Worm (Caenorhabditis elegans) whole organism, young adult: Measurements from ENCODE around the gene ced-7.

Experiments
- B0019.2 ChIP-seq: fragments of 200-800 bp; sonication (Bioruptor generic); conservative IDR thresholded peaks from 2 replicates; pipeline ENCODE4 v1.3.6; 2022; ENCODE audit warnings: missing genetic modification reagents, missing genetic modification characterization, missing compliant biosample characterization
- B0261.1 ChIP-seq: sonication (generic microtip); optimal IDR thresholded peaks from 2 replicates; lab custom pipeline; 2016; ENCODE audit warnings: mild to moderate bottlenecking, missing genetic modification characterization, moderate library complexity, missing compliant biosample characterization
- C06A6.2 ChIP-seq: fragments of 200-800 bp; sonication (Bioruptor generic); conservative IDR thresholded peaks from 2 replicates; pipeline ENCODE4 v1.3.6; 2022; ENCODE audit warnings: missing genetic modification characterization, missing compliant biosample characterization
- C17E4.6 ChIP-seq: fragments of 200-800 bp; sonication (Bioruptor generic); IDR thresholded peaks from 2 replicates; pipeline ENCODE4 v1.3.6; 2022; ENCODE audit warnings: missing genetic modification reagents, missing genetic modification characterization, missing compliant biosample characterization
- F33H1.4 ChIP-seq: fragments of 200-800 bp; sonication (Bioruptor generic); IDR thresholded peaks from 2 replicates; pipeline ENCODE4 v1.3.6; 2022; ENCODE audit warnings: missing genetic modification reagents, missing genetic modification characterization, missing compliant biosample characterization
- F39B2.1 ChIP-seq: fragments of 200-800 bp; sonication (Bioruptor generic); IDR thresholded peaks from 2 replicates; pipeline ENCODE4 v1.3.6; 2022; ENCODE audit warnings: missing genetic modification reagents, missing genetic modification characterization, missing compliant biosample characterization
- Y53G8AR.9 ChIP-seq: fragments of 200-800 bp; sonication (Bioruptor generic); conservative IDR thresholded peaks from 2 replicates; pipeline ENCODE4 v1.3.6; 2022; ENCODE audit warnings: missing genetic modification reagents, missing genetic modification characterization, missing compliant biosample characterization
- Y56A3A.18 ChIP-seq: fragments of 200-800 bp; sonication (Bioruptor generic); IDR thresholded peaks from 2 replicates; pipeline ENCODE4 v1.3.6; 2022; ENCODE audit warnings: missing genetic modification reagents, missing genetic modification characterization, missing compliant biosample characterization
- Y95B8A.8 ChIP-seq: fragments of 200-800 bp; sonication (Bioruptor generic); IDR thresholded peaks from 2 replicates; pipeline ENCODE4 v1.3.6; 2022; ENCODE audit warnings: missing genetic modification reagents, missing genetic modification characterization, missing compliant biosample characterization
- ama-1 ChIP-seq, 3 experiments: fragments of 150-350 bp in 1 of 3; sonication (generic microtip) in 2 of 3; optimal IDR thresholded peaks; 2 replicates each; lab custom pipeline; 2014 to 2018; ENCODE audit warnings: missing biosample characterization in 2 of 3, missing genetic modification characterization in 2 of 3, missing genetic modification reagents in 2 of 3
- atf-7 ChIP-seq: sonication (generic microtip); optimal IDR thresholded peaks from 2 replicates; lab custom pipeline; 2017; ENCODE audit warnings: mild to moderate bottlenecking, missing genetic modification characterization, missing compliant biosample characterization
- athp-1 ChIP-seq: sonication (generic microtip); optimal IDR thresholded peaks from 2 replicates; lab custom pipeline; 2017; ENCODE audit warnings: mild to moderate bottlenecking, missing genetic modification characterization, missing compliant biosample characterization
- attf-5 ChIP-seq: fragments of 200-800 bp; sonication (Bioruptor generic); optimal IDR thresholded peaks from 2 replicates; lab custom pipeline; 2018; ENCODE audit warnings: mild to moderate bottlenecking, missing genetic modification characterization, missing compliant biosample characterization
- attf-6 ChIP-seq: fragments of 200-800 bp; sonication (Bioruptor generic); IDR thresholded peaks from 2 replicates; pipeline ENCODE4 v1.3.6; 2022; ENCODE audit warnings: missing genetic modification reagents, missing genetic modification characterization, missing compliant biosample characterization
- ceh-27 ChIP-seq: fragments of 200-800 bp; sonication (Bioruptor generic); optimal IDR thresholded peaks from 2 replicates; lab custom pipeline; 2018; ENCODE audit warnings: mild to moderate bottlenecking, missing genetic modification characterization, moderate library complexity, missing compliant biosample characterization
- ceh-40 ChIP-seq: fragments of 200-800 bp; sonication (Bioruptor generic); IDR thresholded peaks from 2 replicates; pipeline ENCODE4 v1.3.6; 2022; ENCODE audit warnings: missing genetic modification characterization, missing compliant biosample characterization
- ceh-79 ChIP-seq: sonication (generic microtip); optimal IDR thresholded peaks from 2 replicates; lab custom pipeline; 2017; ENCODE audit warnings: mild to moderate bottlenecking, missing genetic modification characterization, missing compliant biosample characterization
- efl-1 ChIP-seq: fragments of 150-350 bp; optimal IDR thresholded peaks from 2 replicates; lab custom pipeline; 2014; ENCODE audit warnings: missing biosample characterization, missing genetic modification reagents, missing genetic modification characterization
- egl-18 ChIP-seq: fragments of 200-800 bp; sonication (Bioruptor generic); IDR thresholded peaks from 2 replicates; pipeline ENCODE4 v1.3.6; 2022; ENCODE audit warnings: missing genetic modification reagents, missing genetic modification characterization, missing compliant biosample characterization
- ekl-4 ChIP-seq: fragments of 200-800 bp; sonication (Bioruptor generic); IDR thresholded peaks from 2 replicates; pipeline ENCODE4 v1.3.6; 2022; ENCODE audit warnings: missing genetic modification reagents, missing genetic modification characterization, missing compliant biosample characterization
- ets-4 ChIP-seq: fragments of 200-800 bp; sonication (Bioruptor generic); optimal IDR thresholded peaks from 2 replicates; lab custom pipeline; 2018; ENCODE audit warnings: mild to moderate bottlenecking, missing genetic modification characterization, missing compliant biosample characterization
- him-1 ChIP-seq: sonication (generic microtip); optimal IDR thresholded peaks from 2 replicates; lab custom pipeline; 2016; ENCODE audit warnings: missing genotype, missing genetic modification reagents, missing genetic modification characterization, missing compliant biosample characterization
- hlh-12 ChIP-seq: sonication (generic microtip); optimal IDR thresholded peaks from 2 replicates; lab custom pipeline; 2016; ENCODE audit warnings: missing genetic modification characterization, missing compliant biosample characterization
- hmg-1.2 ChIP-seq: fragments of 200-800 bp; sonication (Bioruptor generic); IDR thresholded peaks from 2 replicates; pipeline ENCODE4 v1.3.6; 2022; ENCODE audit warnings: missing genetic modification reagents, missing genetic modification characterization, missing compliant biosample characterization
- hrde-1 ChIP-seq: sonication (generic microtip); optimal IDR thresholded peaks from 2 replicates; lab custom pipeline; 2016; ENCODE audit warnings: missing genetic modification characterization, mild to moderate bottlenecking, missing compliant biosample characterization, moderate library complexity, missing genotype, missing genetic modification reagents, borderline replicate concordance
- lag-1 ChIP-seq: fragments of 200-800 bp; sonication (Bioruptor generic); IDR thresholded peaks from 2 replicates; pipeline ENCODE4 v1.3.6; 2022; ENCODE audit warnings: missing genetic modification reagents, missing genetic modification characterization, missing compliant biosample characterization
- lin-35 ChIP-seq, 3 experiments: fragments of 150-350 bp in 2 of 3; sonication (generic microtip) in 1 of 3; optimal IDR thresholded peaks; 2 replicates each; lab custom pipeline; 2014 to 2018; ENCODE audit warnings: missing biosample characterization in 3 of 3, missing genetic modification characterization in 3 of 3, missing genetic modification reagents in 3 of 3
- lsy-27 ChIP-seq: sonication (generic microtip); optimal IDR thresholded peaks from 2 replicates; lab custom pipeline; 2017; ENCODE audit warnings: missing genetic modification characterization, mild to moderate bottlenecking, missing compliant biosample characterization, antibody characterized with exemption, missing genotype, borderline replicate concordance; ENCODE audit not compliant: insufficient read depth
- madf-3 ChIP-seq: fragments of 200-800 bp; sonication (Bioruptor generic); IDR thresholded peaks from 2 replicates; pipeline ENCODE4 v1.3.6; 2022; ENCODE audit warnings: missing genetic modification reagents, missing genetic modification characterization, missing compliant biosample characterization
- madf-6 ChIP-seq: fragments of 200-800 bp; sonication (Bioruptor generic); IDR thresholded peaks from 2 replicates; pipeline ENCODE4 v1.3.6; 2022; ENCODE audit warnings: missing genetic modification reagents, missing genetic modification characterization, missing compliant biosample characterization
- madf-8 ChIP-seq: fragments of 200-800 bp; sonication (Bioruptor generic); conservative IDR thresholded peaks from 2 replicates; pipeline ENCODE4 v1.3.6; 2022; ENCODE audit warnings: missing genetic modification reagents, missing genetic modification characterization, missing compliant biosample characterization
- mel-28 ChIP-seq: sonication (generic microtip); optimal IDR thresholded peaks from 2 replicates; lab custom pipeline; 2016; ENCODE audit warnings: borderline replicate concordance, mild to moderate bottlenecking, missing genetic modification characterization, missing compliant biosample characterization
- nfyb-1 ChIP-seq: fragments of 200-800 bp; sonication (Bioruptor generic); IDR thresholded peaks from 2 replicates; pipeline ENCODE4 v1.3.6; 2022; ENCODE audit warnings: missing genetic modification reagents, missing genetic modification characterization, missing compliant biosample characterization
- nhr-179 ChIP-seq: sonication (generic microtip); optimal IDR thresholded peaks from 2 replicates; lab custom pipeline; 2016; ENCODE audit warnings: mild to moderate bottlenecking, missing genetic modification characterization, missing compliant biosample characterization
- nhr-90 ChIP-seq: sonication (generic microtip); optimal IDR thresholded peaks from 2 replicates; lab custom pipeline; 2016; ENCODE audit warnings: missing genotype, mild to moderate bottlenecking, missing genetic modification characterization, missing compliant biosample characterization
- pbrm-1 ChIP-seq: fragments of 200-800 bp; sonication (Bioruptor generic); IDR thresholded peaks from 2 replicates; pipeline ENCODE4 v1.3.6; 2022; ENCODE audit warnings: missing genetic modification reagents, missing genetic modification characterization, missing compliant biosample characterization
- pha-4 ChIP-seq: fragments of 150-350 bp; sonication (generic microtip); optimal IDR thresholded peaks from 2 replicates; lab custom pipeline; 2014; ENCODE audit warnings: missing biosample characterization, missing genetic modification reagents, missing genetic modification characterization
- rcor-1 ChIP-seq: fragments of 200-800 bp; sonication (Bioruptor generic); IDR thresholded peaks from 2 replicates; pipeline ENCODE4 v1.3.6; 2022; ENCODE audit warnings: missing genetic modification reagents, missing genetic modification characterization, missing compliant biosample characterization
- rpc-1 ChIP-seq, 2 experiments: fragments of 150-350 bp in 1 of 2; sonication (generic microtip) in 1 of 2; optimal IDR thresholded peaks; 2 replicates each; lab custom pipeline; 2014 to 2018; ENCODE audit warnings: missing biosample characterization in 1 of 2, missing genetic modification characterization in 1 of 2, missing genetic modification reagents in 1 of 2, missing genotype in 1 of 2
- snpc-3.4 ChIP-seq: sonication (generic microtip); optimal IDR thresholded peaks from 2 replicates; lab custom pipeline; 2017; ENCODE audit warnings: missing genetic modification characterization, mild to moderate bottlenecking, missing compliant biosample characterization, antibody characterized with exemption, moderate library complexity, missing genotype, missing genetic modification reagents
- sptf-2 ChIP-seq: fragments of 200-800 bp; sonication (Bioruptor generic); optimal IDR thresholded peaks from 2 replicates; lab custom pipeline; 2018; ENCODE audit warnings: mild to moderate bottlenecking, missing genetic modification characterization, missing compliant biosample characterization
- tbx-9 ChIP-seq: sonication (generic microtip); optimal IDR thresholded peaks from 2 replicates; lab custom pipeline; 2016; ENCODE audit warnings: borderline replicate concordance, missing genetic modification characterization, inconsistent platforms, missing compliant biosample characterization
- tlf-1 ChIP-seq: fragments of 200-800 bp; sonication (Bioruptor generic); optimal IDR thresholded peaks from 2 replicates; lab custom pipeline; 2018; ENCODE audit warnings: mild to moderate bottlenecking, missing genetic modification characterization, missing compliant biosample characterization
- unc-130 ChIP-seq: sonication (generic microtip); optimal IDR thresholded peaks from 2 replicates; lab custom pipeline; 2016; ENCODE audit warnings: missing genetic modification reagents, missing genetic modification characterization, missing compliant biosample characterization
- xnd-1 ChIP-seq: sonication (generic microtip); optimal IDR thresholded peaks from 2 replicates; lab custom pipeline; 2016; ENCODE audit warnings: missing genotype, missing genetic modification reagents, missing genetic modification characterization, missing compliant biosample characterization
- ztf-18 ChIP-seq: sonication (generic microtip); optimal IDR thresholded peaks from 2 replicates; lab custom pipeline; 2016; ENCODE audit warnings: missing genotype, mild to moderate bottlenecking, missing genetic modification characterization, missing compliant biosample characterization
- ztf-6 ChIP-seq: fragments of 200-800 bp; sonication (Bioruptor generic); IDR thresholded peaks from 2 replicates; pipeline ENCODE4 v1.3.6; 2022; ENCODE audit warnings: missing genetic modification reagents, missing genetic modification characterization, missing compliant biosample characterization

The ced-7 gene

ce11 chrIII:9615114-9615513 is 35.2 kb upstream of the ced-7 start (continued):
- TF ChIP-seq snpc-3.4 (peak; percentile 65), him-1 (tag; lab: Kevin White, UChicago) (peak; percentile 48), hlh-12 (tag; lab: Kevin White, UChicago) (no peak), F39B2.1 (GFP tag; lab: Robert Waterston, UW) (peak; percentile 58; the same call in 1 of the 2 replicates), B0019.2 (GFP tag; lab: Robert Waterston, UW) (0 out of 2 replicates have a peak, but pooled peaks have one; percentile 23), hrde-1 (tag; lab: Kevin White, UChicago) (peak; percentile 72), nfyb-1 (GFP tag; lab: Robert Waterston, UW) (no peak), unc-130 (GFP tag; lab: Kevin White, UChicago) (peak; percentile 36), Y95B8A.8 (GFP tag; lab: Robert Waterston, UW) (peak; percentile 58), madf-3 (GFP tag; lab: Robert Waterston, UW) (peak; percentile 50; the same call in 1 of the 2 replicates), lsy-27 (tag; lab: Kevin White, UChicago) (no peak), ceh-40 (GFP tag; lab: Robert Waterston, UW) (0 out of 2 replicates have a peak, but pooled peaks have one; percentile 18), attf-6 (peak; percentile 80), B0261.1 (no peak), egl-18 (GFP tag; lab: Robert Waterston, UW) (no peak), rpc-1 (optimal IDR thresholded peaks at IDR 0.05; lab: Kevin White, UChicago) (no peak), rpc-1 (tag; optimal IDR thresholded peaks at IDR 0.05; lab: Kevin White, UChicago) (no peak), Y53G8AR.9 (GFP tag; lab: Robert Waterston, UW) (peak; percentile 90), mel-28 (tag; lab: Kevin White, UChicago) (no peak), sptf-2 (GFP tag; lab: Kevin White, UChicago) (no peak), hmg-1.2 (GFP tag; lab: Robert Waterston, UW) (peak; percentile 44), lag-1 (no peak), ekl-4 (peak; percentile 68), nhr-90 (tag; lab: Kevin White, UChicago) (no peak), madf-6 (GFP tag; lab: Robert Waterston, UW) (peak; percentile 83), tlf-1 (GFP tag; lab: Kevin White, UChicago) (peak; percentile 80), C17E4.6 (peak; percentile 41; the same call in 1 of the 2 replicates), athp-1 (tag; lab: Kevin White, UChicago) (peak; percentile 80), atf-7 (tag; lab: Kevin White, UChicago) (no peak), ceh-79 (no peak), tbx-9 (tag; lab: Kevin White, UChicago) (no peak), xnd-1 (tag; lab: Kevin White, UChicago) (peak; percentile 21), ets-4 (GFP tag; lab: Kevin White, UChicago) (no peak), pbrm-1 (peak; percentile 64), madf-8 (peak; percentile 54; the same call in 1 of the 2 replicates), ama-1 (optimal IDR thresholded peaks at IDR 0.05; lab: Kevin White, UChicago) (no peak), ama-1 (GFP tag; optimal IDR thresholded peaks at IDR 0.05; lab: Kevin White, UChicago) (peak in 1 of 2 experiments; percentile 21), lin-35 (GFP tag; optimal IDR thresholded peaks at IDR 0.05; lab: Kevin White, UChicago) (no peak), Y56A3A.18 (peak; percentile 69; the same call in 1 of the 2 replicates), attf-5 (GFP tag; lab: Kevin White, UChicago) (peak; percentile 17), nhr-179 (no peak), efl-1 (GFP tag; lab: Kevin White, UChicago) (peak; percentile 43), pha-4 (no peak), ztf-18 (tag; lab: Kevin White, UChicago) (peak; percentile 53), ceh-27 (GFP tag; lab: Kevin White, UChicago) (no peak), C06A6.2 (GFP tag; lab: Robert Waterston, UW) (no peak), ztf-6 (GFP tag; lab: Robert Waterston, UW) (no peak), F33H1.4 (GFP tag; lab: Robert Waterston, UW) (peak; percentile 15; the same call in 1 of the 2 replicates), rcor-1 (GFP tag; lab: Robert Waterston, UW) (peak; percentile 26; the same call in 1 of the 2 replicates)
